Worm (Caenorhabditis elegans) whole organism, mixed stage, embryonic: ENCODE measurements around the gene srab-24.

Experiments used
- M03D4.4 ChIP-seq: sonication (generic microtip); optimal IDR thresholded peaks from 2 replicates; lab custom pipeline; 2017; ENCODE audit warnings: mild to moderate bottlenecking, missing genetic modification characterization, missing compliant biosample characterization
- bed-3 ChIP-seq: fragments of 200-800 bp; sonication (Bioruptor generic); optimal IDR thresholded peaks from 3 replicates; lab custom pipeline; 2018; ENCODE audit warnings: mild to moderate bottlenecking, missing genetic modification characterization, moderate library complexity, missing compliant biosample characterization
- blmp-1 ChIP-seq: fragments of 150-350 bp; optimal IDR thresholded peaks from 2 replicates; lab custom pipeline; 2014; ENCODE audit warnings: missing biosample characterization, missing genetic modification characterization
- ceh-39 ChIP-seq: fragments of 150-350 bp; optimal IDR thresholded peaks from 2 replicates; lab custom pipeline; 2014; ENCODE audit warnings: missing biosample characterization, missing genetic modification characterization
- ceh-83 ChIP-seq: fragments of 200-800 bp; sonication (Bioruptor generic); optimal IDR thresholded peaks from 2 replicates; lab custom pipeline; 2018; ENCODE audit warnings: mild to moderate bottlenecking, missing genetic modification characterization, missing compliant biosample characterization
- ces-1 ChIP-seq: fragments of 150-350 bp; optimal IDR thresholded peaks from 2 replicates; lab custom pipeline; 2014; ENCODE audit warnings: missing biosample characterization, missing genetic modification reagents, missing genetic modification characterization
- cnd-1 ChIP-seq: fragments of 200-800 bp; sonication (Bioruptor generic); optimal IDR thresholded peaks from 2 replicates; lab custom pipeline; 2018; ENCODE audit warnings: mild to moderate bottlenecking, missing genetic modification characterization, missing compliant biosample characterization
- drap-1 ChIP-seq: fragments of 200-800 bp; sonication (Bioruptor generic); optimal IDR thresholded peaks from 3 replicates; lab custom pipeline; 2018; ENCODE audit warnings: mild to moderate bottlenecking, missing genetic modification characterization, missing compliant biosample characterization
- elt-3 ChIP-seq: fragments of 150-350 bp; optimal IDR thresholded peaks from 2 replicates; lab custom pipeline; 2014; ENCODE audit warnings: missing biosample characterization, missing genetic modification characterization
- hlh-1 ChIP-seq: fragments of 150-350 bp; optimal IDR thresholded peaks from 2 replicates; lab custom pipeline; 2014; ENCODE audit warnings: missing biosample characterization, missing genetic modification reagents, missing genetic modification characterization
- lin-13 ChIP-seq: fragments of 150-350 bp; optimal IDR thresholded peaks from 2 replicates; lab custom pipeline; 2014; ENCODE audit warnings: missing biosample characterization, missing genetic modification characterization
- lsy-2 ChIP-seq: fragments of 150-350 bp; optimal IDR thresholded peaks from 2 replicates; lab custom pipeline; 2014; ENCODE audit warnings: missing biosample characterization, missing genetic modification characterization
- mep-1 ChIP-seq: fragments of 150-350 bp; optimal IDR thresholded peaks from 2 replicates; lab custom pipeline; 2017; ENCODE audit warnings: missing biosample characterization, missing genetic modification reagents, missing genetic modification characterization, inconsistent platforms
- mls-2 ChIP-seq: sonication (generic microtip); optimal IDR thresholded peaks from 2 replicates; lab custom pipeline; 2016; ENCODE audit warnings: mild to moderate bottlenecking, missing genetic modification characterization, moderate library complexity, missing compliant biosample characterization
- nhr-12 ChIP-seq: fragments of 150-350 bp; optimal IDR thresholded peaks from 2 replicates; lab custom pipeline; 2014; ENCODE audit warnings: missing biosample characterization, missing genetic modification characterization
- nhr-2 ChIP-seq: fragments of 150-350 bp; optimal IDR thresholded peaks from 2 replicates; lab custom pipeline; 2014; ENCODE audit warnings: missing biosample characterization, missing genetic modification characterization
- nhr-28 ChIP-seq: fragments of 150-350 bp; optimal IDR thresholded peaks from 2 replicates; lab custom pipeline; 2014; ENCODE audit warnings: missing biosample characterization, missing genetic modification characterization
- nhr-76 ChIP-seq: sonication (generic microtip); optimal IDR thresholded peaks from 2 replicates; lab custom pipeline; 2017; ENCODE audit warnings: missing biosample characterization, missing genetic modification characterization
- sem-2 ChIP-seq: fragments of 200-800 bp; sonication (Bioruptor generic); optimal IDR thresholded peaks from 2 replicates; lab custom pipeline; 2018; ENCODE audit warnings: mild to moderate bottlenecking, missing genetic modification characterization, missing compliant biosample characterization
- snpc-4 ChIP-seq: fragments of 150-350 bp; optimal IDR thresholded peaks from 2 replicates; lab custom pipeline; 2014; ENCODE audit warnings: missing biosample characterization, missing genetic modification characterization
- sptf-1 ChIP-seq: sonication (generic microtip); optimal IDR thresholded peaks from 2 replicates; lab custom pipeline; 2017; ENCODE audit warnings: mild to moderate bottlenecking, missing genetic modification characterization, moderate library complexity, missing compliant biosample characterization
- tbx-8 ChIP-seq: fragments of 200-800 bp; sonication (Bioruptor generic); optimal IDR thresholded peaks from 2 replicates; lab custom pipeline; 2018; ENCODE audit warnings: mild to moderate bottlenecking, missing genetic modification characterization, moderate library complexity, missing compliant biosample characterization
- unc-120 ChIP-seq: sonication (generic microtip); optimal IDR thresholded peaks from 2 replicates; lab custom pipeline; 2017; ENCODE audit warnings: missing genetic modification characterization, missing compliant biosample characterization; ENCODE audit not compliant: poor library complexity, severe bottlenecking
- unc-62 ChIP-seq: fragments of 150-350 bp; optimal IDR thresholded peaks from 2 replicates; lab custom pipeline; 2014; ENCODE audit warnings: missing biosample characterization, missing genetic modification reagents, missing genetic modification characterization
- zip-8 ChIP-seq: fragments of 150-350 bp; optimal IDR thresholded peaks from 2 replicates; lab custom pipeline; 2014; ENCODE audit warnings: missing biosample characterization, missing genetic modification characterization
- ztf-11 ChIP-seq: fragments of 150-350 bp; optimal IDR thresholded peaks from 2 replicates; lab custom pipeline; 2014; ENCODE audit warnings: missing biosample characterization, missing genetic modification characterization

Gene srab-24

DNA sequence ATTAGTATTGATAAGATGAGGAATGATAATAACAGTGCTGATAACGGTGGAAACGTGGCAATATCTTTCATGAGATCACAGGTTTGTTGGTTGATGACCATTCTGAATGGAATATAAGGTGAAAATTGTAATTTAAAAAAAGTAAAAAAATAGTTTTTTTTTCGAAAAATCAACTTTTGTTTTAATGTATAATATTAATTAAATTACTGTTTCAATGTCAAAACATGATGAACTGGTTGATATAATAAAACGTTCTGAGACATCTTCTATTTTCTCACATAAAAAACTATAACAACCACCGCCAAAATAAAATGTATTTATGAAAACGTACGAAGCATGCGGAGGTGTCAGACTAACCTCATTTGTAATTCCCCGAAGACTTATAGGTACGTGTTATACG, at the start of gene srab-24:
TSS of gene srab-24 (minus strand) at position 101 of the 400 bp plus-strand sequence.
- TF ChIP-seq ces-1 (GFP tag; lab: Kevin White, UChicago) (peak; percentile 46), blmp-1 (tag; lab: Kevin White, UChicago) (no peak), hlh-1 (tag; lab: Kevin White, UChicago) (no peak), cnd-1 (tag; lab: Kevin White, UChicago) (no peak), unc-62 (GFP tag; lab: Kevin White, UChicago) (no peak), lin-13 (tag; lab: Kevin White, UChicago) (no peak), zip-8 (no peak), nhr-76 (tag; lab: Kevin White, UChicago) (no peak)

DNA sequence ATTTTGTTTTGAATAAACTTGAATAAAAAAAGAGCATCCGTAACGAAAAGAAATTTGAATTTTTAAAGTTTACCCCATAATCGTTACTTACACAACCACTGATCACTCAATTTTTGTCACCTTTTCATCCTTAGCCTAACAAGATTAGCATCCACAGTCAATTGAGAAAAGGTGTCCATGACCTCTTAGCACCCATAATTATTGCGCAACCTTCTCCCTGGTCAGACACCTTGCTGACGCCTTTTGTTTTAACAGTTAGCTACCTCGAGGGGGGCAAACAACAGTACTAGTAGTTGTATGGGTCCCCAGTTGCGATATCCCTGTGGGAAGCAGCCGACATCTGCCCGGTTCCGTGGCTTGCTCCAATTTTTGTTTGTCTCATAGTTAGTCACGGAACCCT, 47.0 kb upstream of the srab-24 start:
- TF ChIP-seq drap-1 (GFP tag; lab: Kevin White, UChicago) (no peak), lsy-2 (tag; lab: Kevin White, UChicago) (no peak), elt-3 (tag; lab: Kevin White, UChicago) (no peak), zip-8 (peak; percentile 88), nhr-2 (tag; lab: Kevin White, UChicago) (peak; percentile 85)

DNA sequence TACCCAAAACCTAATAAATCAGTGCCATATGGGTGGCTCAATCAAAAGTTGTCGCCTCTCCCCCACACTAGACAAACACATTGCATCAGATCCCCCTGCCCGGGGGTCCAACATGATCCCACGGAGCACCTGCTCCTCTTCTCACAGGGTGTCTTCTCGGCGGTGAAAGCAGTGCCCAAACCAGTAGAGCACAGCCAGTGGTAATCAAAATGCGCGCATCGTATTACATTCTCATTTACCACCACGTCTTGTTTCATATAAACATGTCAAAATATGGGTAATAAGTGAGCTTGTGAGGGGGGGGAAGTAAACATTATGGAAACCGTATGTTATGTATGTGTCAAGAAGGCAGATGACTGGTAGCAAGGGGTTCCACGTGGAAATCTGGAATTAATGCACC, 45.2 kb upstream of the srab-24 start:
- TF ChIP-seq cnd-1 (tag; lab: Kevin White, UChicago), result no peak
- no peak for TF ChIP-seq unc-62 (GFP tag; lab: Kevin White, UChicago)
- TF ChIP-seq ceh-83 (GFP tag; lab: Kevin White, UChicago), result no peak
- no peak for TF ChIP-seq mls-2 (tag; lab: Kevin White, UChicago)
- no peak for TF ChIP-seq mep-1 (tag; lab: Kevin White, UChicago)

DNA sequence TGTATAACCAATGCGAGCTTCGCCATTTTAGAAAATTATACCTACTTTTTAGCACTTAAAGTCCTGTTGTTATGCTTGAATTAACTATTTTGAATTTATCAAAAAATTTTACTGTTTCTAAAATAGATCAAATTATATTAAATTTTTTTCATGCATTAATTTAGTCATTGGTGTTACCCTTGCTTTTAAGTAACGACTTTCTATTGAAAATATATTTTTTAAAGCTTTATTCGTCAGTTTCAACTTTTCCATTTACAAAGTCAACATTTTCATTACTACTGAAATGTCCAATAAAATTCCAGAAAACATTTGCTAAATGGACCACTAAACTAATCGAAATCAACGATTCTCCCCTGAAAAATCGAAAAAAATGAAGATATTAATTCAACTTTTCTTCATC, 41.6 kb upstream of the srab-24 start, which contains the start of gene Y64G10A.7:
TSS of gene Y64G10A.7 (plus strand) at position 301 of the 400 bp plus-strand sequence.
- TF ChIP-seq ceh-83 (GFP tag; lab: Kevin White, UChicago), result no peak
- TF ChIP-seq tbx-8, result no peak
- no peak for TF ChIP-seq ztf-11
- no peak for TF ChIP-seq nhr-12 (tag; lab: Kevin White, UChicago)
- no peak for TF ChIP-seq sptf-1
- TF ChIP-seq nhr-2 (tag; lab: Kevin White, UChicago), result no peak
- TF ChIP-seq nhr-28 (tag; lab: Kevin White, UChicago), result no peak
- TF ChIP-seq snpc-4 (tag; lab: Kevin White, UChicago), result no peak
- no peak for TF ChIP-seq cnd-1 (tag; lab: Kevin White, UChicago)

DNA sequence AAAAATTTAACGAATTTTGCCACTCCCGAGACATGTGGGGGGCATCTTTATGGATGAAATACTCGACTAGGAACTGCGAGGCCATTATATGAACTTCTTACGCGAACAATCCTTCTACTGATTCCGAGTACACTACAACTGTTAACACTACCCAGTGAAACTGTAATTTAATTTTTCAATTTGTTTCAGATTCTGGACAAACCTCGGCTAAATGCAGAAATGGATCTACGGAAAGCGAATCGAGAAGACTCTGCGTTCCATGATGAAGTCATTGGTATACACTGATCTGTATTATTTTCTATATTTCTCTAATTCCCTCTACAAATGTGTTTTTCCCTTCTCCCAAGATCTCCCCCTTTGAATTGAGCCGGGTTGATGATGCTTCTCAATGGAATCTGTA, 34.9 kb upstream of the srab-24 start:
- TF ChIP-seq unc-62 (GFP tag; lab: Kevin White, UChicago), result no peak
- no peak for TF ChIP-seq sem-2 (GFP tag; lab: Kevin White, UChicago)
- no peak for TF ChIP-seq nhr-28 (tag; lab: Kevin White, UChicago)

DNA sequence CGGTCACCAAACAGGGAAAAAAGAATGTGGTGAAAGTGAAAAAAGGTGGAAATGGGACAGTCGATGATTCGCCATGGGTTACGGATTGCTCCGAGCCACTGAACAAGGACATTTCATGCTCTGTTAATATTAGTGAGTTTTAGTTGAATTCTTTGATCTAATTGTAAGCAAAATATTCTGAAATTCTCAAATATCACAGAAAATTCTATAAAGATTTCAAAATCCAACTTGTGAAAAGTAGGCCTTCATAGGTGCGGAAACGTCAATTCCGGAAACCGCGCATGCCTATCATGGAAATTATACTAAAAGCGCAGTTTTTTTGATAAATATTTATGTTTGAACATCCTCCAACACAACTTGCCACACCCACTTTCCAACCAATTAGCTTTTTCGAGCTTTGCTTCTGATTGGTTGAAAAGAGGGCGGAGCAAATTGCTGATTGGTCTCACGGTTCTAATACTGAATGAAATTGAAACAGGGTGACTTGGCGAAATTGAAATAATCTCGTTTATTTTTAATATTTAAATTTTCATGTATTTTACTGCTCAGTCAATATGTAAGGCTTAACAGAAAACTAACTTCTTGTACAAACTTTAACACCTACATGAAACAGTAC, 26.9 kb upstream of the srab-24 start:
- TF ChIP-seq nhr-28 (tag; lab: Kevin White, UChicago), result no peak
- no peak for TF ChIP-seq snpc-4 (tag; lab: Kevin White, UChicago)
- TF ChIP-seq ceh-39, result no peak

DNA sequence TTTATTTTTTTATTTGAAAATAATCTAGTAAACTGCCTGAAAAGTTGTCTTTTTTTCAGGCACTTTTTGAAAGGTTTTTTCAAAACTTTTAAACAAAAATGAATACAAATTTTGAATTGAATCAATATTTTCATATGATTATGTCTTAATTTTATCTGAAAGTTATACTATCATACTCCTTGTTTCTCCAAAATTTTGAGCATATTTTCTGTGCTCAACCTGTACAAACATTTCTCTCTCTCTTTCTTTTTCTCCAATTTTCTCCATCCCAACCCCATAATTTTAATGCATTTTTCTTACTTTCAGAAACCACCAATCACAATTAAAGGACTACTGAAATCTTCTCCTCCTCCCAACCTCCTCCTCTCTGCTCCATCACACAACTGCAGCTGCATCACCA, 26.1 kb upstream of the srab-24 start, which contains the start of gene ilcr-1:
TSS of gene ilcr-1 (plus strand) at position 301 of the 400 bp plus-strand sequence.
- TF ChIP-seq M03D4.4 (tag; lab: Kevin White, UChicago), result no peak
- no peak for TF ChIP-seq bed-3 (GFP tag; lab: Kevin White, UChicago)
- TF ChIP-seq nhr-76 (tag; lab: Kevin White, UChicago), result no peak
- TF ChIP-seq nhr-28 (tag; lab: Kevin White, UChicago), result no peak
- TF ChIP-seq unc-62 (GFP tag; lab: Kevin White, UChicago), result no peak
- no peak for TF ChIP-seq hlh-1 (tag; lab: Kevin White, UChicago)
- TF ChIP-seq unc-120 (tag; lab: Kevin White, UChicago), result no peak
- TF ChIP-seq drap-1 (GFP tag; lab: Kevin White, UChicago), result no peak
- TF ChIP-seq mls-2 (tag; lab: Kevin White, UChicago), result no peak
- no peak for TF ChIP-seq ces-1 (GFP tag; lab: Kevin White, UChicago)
- no peak for TF ChIP-seq lsy-2 (tag; lab: Kevin White, UChicago)
- no peak for TF ChIP-seq mep-1 (tag; lab: Kevin White, UChicago)
- TF ChIP-seq, all 35 proteins: peak for 0
